Worm (Caenorhabditis elegans): Measurements from ENCODE around the gene col-88.

DNA sequence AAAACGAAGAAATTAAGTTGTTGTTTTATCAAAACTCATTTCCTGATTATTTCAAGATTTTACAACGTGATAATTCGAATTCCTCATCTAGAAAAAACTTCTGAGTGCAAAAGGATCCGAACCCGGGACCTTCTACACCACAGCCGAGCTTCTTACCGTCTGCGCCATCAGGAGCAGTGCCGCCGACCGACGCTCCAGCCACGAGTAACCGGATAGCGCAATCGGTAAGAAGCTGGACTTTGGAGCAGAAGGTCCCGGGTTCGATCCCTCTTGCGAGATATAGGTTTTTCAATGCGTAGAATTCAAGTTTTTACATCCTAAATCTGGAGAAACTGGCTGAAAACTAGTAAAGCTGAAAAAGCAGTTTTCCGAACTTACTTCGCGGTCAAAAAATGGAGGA lies 12.8 kb downstream of the col-88 start:
- TF ChIP-seq R02D3.7 (tag; optimal IDR thresholded peaks at IDR 0.05) (no peak), pqm-1 (tag; optimal IDR thresholded peaks at IDR 0.05) (no peak), snpc-4 (tag; optimal IDR thresholded peaks at IDR 0.05) (no peak), lin-13 (GFP tag; optimal IDR thresholded peaks at IDR 0.05) (no peak), nhr-77 (tag; optimal IDR thresholded peaks at IDR 0.05) (no peak), nhr-28 (tag; optimal IDR thresholded peaks at IDR 0.05) (no peak), lin-39 (tag; optimal IDR thresholded peaks at IDR 0.05) (no peak), unc-62 (GFP tag; optimal IDR thresholded peaks at IDR 0.05 in 1 of 2) (no peak), unc-62 (tag; optimal IDR thresholded peaks at IDR 0.05) (no peak), nhr-25 (tag; optimal IDR thresholded peaks at IDR 0.05; ENCODE audit: borderline replicate concordance, insufficient read depth) (no peak), mep-1 (tag; optimal IDR thresholded peaks at IDR 0.05) (no peak)

All from whole organism, L4 larva.